Fruit fly (Drosophila melanogaster): ENCODE data around the gene CadN2.

CadN2 gene

DNA sequence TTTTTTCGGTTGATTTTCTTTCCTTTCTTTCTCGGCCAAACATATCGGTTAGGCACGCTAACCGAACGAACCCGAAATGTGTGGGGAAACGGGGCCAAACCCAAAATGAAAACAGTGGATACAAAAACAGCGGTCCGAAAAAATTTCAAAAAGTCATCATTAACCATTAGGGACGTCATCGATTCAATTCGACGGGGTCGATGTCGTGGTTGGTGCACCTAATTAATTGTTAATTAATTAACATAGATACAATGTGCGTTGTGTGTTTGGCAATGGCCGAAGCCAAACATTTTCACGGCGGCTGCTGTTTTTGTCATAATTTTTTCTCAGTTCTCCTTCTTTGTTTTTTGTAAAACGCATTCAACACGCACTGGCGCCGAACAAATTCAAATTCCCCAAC, 106.5 kb downstream of the CadN2 start:
- TF ChIP-seq bab1 (GFP tag; optimal IDR thresholded peaks at IDR 0.05) (no peak), CG11617 (GFP tag; optimal IDR thresholded peaks at IDR 0.05) (no peak), CG7101 (tag; optimal IDR thresholded peaks at IDR 0.05) (no peak)

DNA sequence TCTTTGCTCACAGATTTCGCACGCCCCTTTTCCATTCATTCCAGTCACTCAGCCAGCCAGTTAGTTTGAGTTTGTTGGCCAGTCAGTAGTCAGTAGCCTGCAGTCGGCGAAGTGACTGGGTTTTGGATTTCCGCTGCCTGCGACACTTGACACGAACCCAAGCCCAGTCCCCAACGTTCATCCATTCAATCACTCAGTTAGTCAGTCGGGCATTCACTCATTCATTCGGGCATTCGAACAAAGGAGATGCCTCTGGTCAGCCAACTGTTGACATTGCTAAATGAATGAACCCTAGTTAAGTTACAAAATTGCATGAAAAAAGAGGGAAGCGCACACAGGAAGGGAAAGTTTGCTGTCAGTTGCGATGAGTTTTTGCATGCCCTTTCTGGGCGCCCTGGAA, 111.9 kb downstream of the CadN2 start:
- TF ChIP-seq cnc (optimal IDR thresholded peaks at IDR 0.05) (no peak), CG1620 (GFP tag; optimal IDR thresholded peaks at IDR 0.05) (no peak), Mnt (GFP tag; optimal IDR thresholded peaks at IDR 0.05) (no peak), Clk (GFP tag; optimal IDR thresholded peaks at IDR 0.05) (no peak), CG7045 (GFP tag; optimal IDR thresholded peaks at IDR 0.05) (no peak), cic (GFP tag; optimal IDR thresholded peaks at IDR 0.05) (no peak), CG14711 (tag; optimal IDR thresholded peaks at IDR 0.05) (no peak)

DNA sequence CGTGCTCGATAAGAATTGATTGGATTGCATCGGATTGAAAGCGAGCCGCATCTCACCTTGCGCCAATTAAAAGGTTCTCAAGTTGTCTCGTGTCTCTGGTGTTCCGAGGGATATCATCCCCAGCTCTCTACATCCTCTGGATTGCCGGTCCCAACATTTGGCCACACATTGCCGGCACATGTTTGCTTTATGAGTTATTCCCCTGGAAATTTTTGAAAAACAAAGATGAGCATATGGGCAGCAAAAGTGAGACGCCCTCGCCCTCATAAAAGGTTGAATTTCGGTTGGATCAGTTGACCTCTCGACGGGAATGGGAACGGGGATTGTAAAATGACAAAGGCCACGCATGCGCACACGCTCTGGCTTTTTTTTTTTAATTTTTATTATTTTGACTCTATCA, 119.5 kb downstream of the CadN2 start:
- no peak for TF ChIP-seq CG33017 (tag; optimal IDR thresholded peaks at IDR 0.05)
- TF ChIP-seq CG12768 (GFP tag; optimal IDR thresholded peaks at IDR 0.05), result no peak
- TF ChIP-seq CG11617 (GFP tag; optimal IDR thresholded peaks at IDR 0.05), result no peak
- no peak for TF ChIP-seq Crg-1 (GFP tag; optimal IDR thresholded peaks at IDR 0.05)
- no peak for TF ChIP-seq CG14711 (tag; optimal IDR thresholded peaks at IDR 0.05)

DNA sequence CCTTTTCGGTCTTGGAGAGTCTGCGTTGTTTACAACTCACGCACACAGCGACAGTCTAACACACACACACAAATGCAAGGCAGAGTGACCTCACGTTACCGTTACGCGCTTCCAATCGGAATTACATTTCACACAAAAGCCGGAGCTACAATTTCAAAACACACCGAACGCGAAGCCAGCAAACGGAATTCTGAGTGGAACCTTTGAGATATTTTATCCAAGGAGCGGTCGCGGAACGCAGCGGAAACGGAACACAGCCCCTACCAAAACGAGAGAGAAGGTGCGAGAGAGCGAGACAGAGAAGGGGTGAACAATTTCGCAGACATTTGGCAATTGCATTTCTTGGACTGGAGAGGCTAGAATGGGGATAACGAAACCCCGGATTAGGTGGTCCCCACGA, 120.9 kb downstream of the CadN2 start:
- TF ChIP-seq CG7045 (GFP tag; optimal IDR thresholded peaks at IDR 0.05), result no peak
- peak; percentile 57 for TF ChIP-seq pad (GFP tag; optimal IDR thresholded peaks at IDR 0.05)

DNA sequence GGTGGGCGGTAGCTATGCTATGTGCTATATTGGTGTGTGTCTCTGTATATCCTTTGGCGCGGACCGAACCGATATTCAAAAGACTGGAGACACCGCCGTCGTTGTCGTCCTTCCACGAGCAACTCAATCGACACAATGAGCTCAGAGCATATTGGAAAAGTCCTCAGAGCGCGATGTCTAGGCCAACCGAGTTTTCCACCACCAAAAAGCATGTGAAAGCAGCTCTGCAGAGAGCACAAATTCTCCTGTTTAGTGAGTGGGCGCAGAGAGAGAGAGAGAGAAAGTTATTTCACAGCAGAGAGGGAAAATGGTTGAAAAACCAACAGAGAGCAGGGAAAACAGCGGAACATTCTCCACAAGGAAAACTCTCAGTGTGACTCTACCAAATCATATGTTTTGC, 122.6 kb downstream of the CadN2 start:
- TF ChIP-seq Mnt (GFP tag; optimal IDR thresholded peaks at IDR 0.05), result no peak
- no peak for TF ChIP-seq CG5204 (GFP tag; optimal IDR thresholded peaks at IDR 0.05)
- no peak for TF ChIP-seq cnc (optimal IDR thresholded peaks at IDR 0.05)
- no peak for TF ChIP-seq CG1620 (GFP tag; optimal IDR thresholded peaks at IDR 0.05)
- no peak for TF ChIP-seq CG12768 (GFP tag; optimal IDR thresholded peaks at IDR 0.05)
- TF ChIP-seq pad (GFP tag; optimal IDR thresholded peaks at IDR 0.05), result no peak
- no peak for TF ChIP-seq kay (GFP tag; ENCODE audit: borderline replicate concordance)
- no peak for TF ChIP-seq CG7045 (GFP tag; optimal IDR thresholded peaks at IDR 0.05)
- TF ChIP-seq Crg-1 (GFP tag; optimal IDR thresholded peaks at IDR 0.05), result no peak
- no peak for TF ChIP-seq ovo (GFP tag; optimal IDR thresholded peaks at IDR 0.05)
- TF ChIP-seq bab1 (GFP tag; optimal IDR thresholded peaks at IDR 0.05), result no peak
- TF ChIP-seq toe (GFP tag; optimal IDR thresholded peaks at IDR 0.05), result no peak
- no peak for TF ChIP-seq CG14711 (tag; optimal IDR thresholded peaks at IDR 0.05)
- TF ChIP-seq Clk (GFP tag; optimal IDR thresholded peaks at IDR 0.05), result no peak
- TF ChIP-seq CG7101 (tag; optimal IDR thresholded peaks at IDR 0.05), result no peak
- TF ChIP-seq tj (GFP tag; optimal IDR thresholded peaks at IDR 0.05), result no peak
- no peak for TF ChIP-seq cic (GFP tag; optimal IDR thresholded peaks at IDR 0.05)
- no peak for TF ChIP-seq CG33017 (tag; optimal IDR thresholded peaks at IDR 0.05)
- no peak for TF ChIP-seq Hr96 (GFP tag; optimal IDR thresholded peaks at IDR 0.05)

DNA sequence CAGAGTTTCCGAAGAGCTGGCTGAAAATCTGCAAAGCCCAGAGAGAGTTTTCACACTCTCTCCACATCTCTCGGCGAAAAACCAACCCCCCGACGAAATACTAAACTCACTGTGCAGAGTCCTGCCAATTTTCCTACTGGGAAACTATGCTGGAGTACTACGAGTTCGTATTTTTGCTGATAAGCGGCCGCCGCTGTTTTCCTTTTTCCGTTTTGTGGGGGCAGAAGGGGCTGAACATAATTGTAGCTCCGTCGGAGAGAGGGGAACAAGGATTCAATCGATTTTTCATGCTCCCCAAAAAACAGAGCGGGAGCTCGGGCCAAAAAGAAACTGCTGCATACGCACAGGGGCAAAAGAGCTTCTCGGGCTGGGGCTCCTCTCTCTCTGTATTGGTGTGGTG, 123.8 kb downstream of the CadN2 start:
- TF ChIP-seq ovo (GFP tag; optimal IDR thresholded peaks at IDR 0.05) (no peak), pad (GFP tag; optimal IDR thresholded peaks at IDR 0.05) (peak; percentile 23)

DNA sequence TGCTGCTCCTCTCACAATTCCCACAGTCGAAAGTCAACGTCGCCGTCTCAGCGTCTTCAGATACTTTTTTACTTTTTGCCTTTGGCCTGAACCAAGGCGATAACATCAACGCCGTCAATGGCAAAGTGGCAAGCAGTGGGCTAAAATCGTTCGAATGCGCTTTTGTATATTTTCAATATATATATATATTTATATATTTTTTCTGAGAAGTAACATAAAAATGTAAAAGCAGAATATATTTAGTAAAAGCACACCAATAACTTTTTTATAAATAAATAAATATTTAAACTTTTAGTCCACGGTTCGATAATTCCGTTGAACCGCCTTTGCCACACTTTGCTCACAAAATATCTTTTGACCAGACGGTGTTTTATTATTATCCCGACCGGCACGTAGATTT, 124.9 kb downstream of the CadN2 start:
- TF ChIP-seq toe (GFP tag; optimal IDR thresholded peaks at IDR 0.05) (no peak), pad (GFP tag; optimal IDR thresholded peaks at IDR 0.05) (no peak), CG7101 (tag; optimal IDR thresholded peaks at IDR 0.05) (no peak), CG14711 (tag; optimal IDR thresholded peaks at IDR 0.05) (no peak), CG1620 (GFP tag; optimal IDR thresholded peaks at IDR 0.05) (no peak), CG7045 (GFP tag; optimal IDR thresholded peaks at IDR 0.05) (no peak)

DNA sequence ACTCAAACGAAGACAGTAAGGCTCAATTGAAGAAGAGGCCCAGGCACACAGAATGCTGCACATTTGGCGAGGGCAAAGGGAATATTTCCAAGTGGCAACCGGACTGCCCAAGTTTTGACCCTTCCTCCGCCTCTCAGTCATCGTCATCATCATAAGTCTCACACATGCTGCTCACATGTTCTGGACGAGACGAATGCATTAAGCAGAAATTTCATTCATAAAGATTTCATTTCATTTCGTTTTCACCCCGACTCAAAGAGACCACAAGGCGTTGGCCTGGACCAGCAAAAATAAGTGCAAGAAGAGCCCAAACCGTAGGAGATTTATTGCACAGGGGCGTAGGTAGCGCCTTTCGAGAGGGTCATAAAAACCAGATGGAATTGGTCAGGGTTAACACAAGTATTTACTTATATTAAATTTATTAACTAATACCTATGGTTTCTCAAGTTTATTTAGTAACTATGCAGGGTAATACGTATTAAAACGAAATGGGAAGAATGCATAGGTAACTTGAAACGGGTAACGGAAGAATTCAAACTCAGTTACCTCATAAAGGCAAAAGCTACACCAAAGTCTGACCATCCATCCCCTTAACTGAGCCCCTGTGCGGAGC, 126.2 kb downstream of the CadN2 start:
- no peak for TF ChIP-seq CG7101 (tag; optimal IDR thresholded peaks at IDR 0.05)
- no peak for TF ChIP-seq Mnt (GFP tag; optimal IDR thresholded peaks at IDR 0.05)
- no peak for TF ChIP-seq cic (GFP tag; optimal IDR thresholded peaks at IDR 0.05)
- no peak for TF ChIP-seq kay (GFP tag; ENCODE audit: borderline replicate concordance)
- no peak for TF ChIP-seq CG7045 (GFP tag; optimal IDR thresholded peaks at IDR 0.05)
- TF ChIP-seq CG14711 (tag; optimal IDR thresholded peaks at IDR 0.05), result no peak
- no peak for TF ChIP-seq pad (GFP tag; optimal IDR thresholded peaks at IDR 0.05)
- TF ChIP-seq toe (GFP tag; optimal IDR thresholded peaks at IDR 0.05), result no peak
- no peak for TF ChIP-seq Clk (GFP tag; optimal IDR thresholded peaks at IDR 0.05)

Data from whole organism, adult.